Fruit fly (Drosophila melanogaster) whole organism, embryonic: ENCODE data around the gene CG43136.

Experiments
- Atf6 ChIP-seq: fragments of 200-800 bp; sonication (Bioruptor generic); IDR thresholded peaks from 2 replicates; pipeline ENCODE4 v1.3.6; 2022; ENCODE audit warnings: missing biosample characterization, missing genetic modification characterization
- Blimp-1 ChIP-seq: fragments of 200-800 bp; sonication (Bioruptor generic); optimal IDR thresholded peaks from 3 replicates; lab custom pipeline; 2018; ENCODE audit warnings: missing biosample characterization, missing genetic modification characterization, mild to moderate bottlenecking, moderate library complexity, missing genetic modification reagents
- CG11085 ChIP-seq: fragments of 200-800 bp; sonication (Bioruptor generic); IDR thresholded peaks from 2 replicates; pipeline ENCODE4 v1.3.6; 2022; ENCODE audit warnings: missing biosample characterization, missing genetic modification characterization
- CG1647 ChIP-seq: fragments of 200-800 bp; sonication (Bioruptor generic); optimal IDR thresholded peaks from 3 replicates; lab custom pipeline; 2016; ENCODE audit warnings: missing biosample characterization, missing genetic modification characterization
- CG16779 ChIP-seq: fragments of 200-800 bp; sonication (Bioruptor generic); IDR thresholded peaks from 2 replicates; pipeline ENCODE4 v1.3.6; 2022; ENCODE audit warnings: missing biosample characterization, missing genetic modification characterization
- CG17359 ChIP-seq: fragments of 200-800 bp; sonication (Bioruptor generic); optimal IDR thresholded peaks from 3 replicates; lab custom pipeline; 2018; ENCODE audit warnings: missing biosample characterization, mild to moderate bottlenecking, missing genetic modification characterization, moderate library complexity
- CG18619 ChIP-seq: fragments of 200-800 bp; sonication (Bioruptor generic); optimal IDR thresholded peaks from 3 replicates; lab custom pipeline; 2017; ENCODE audit warnings: missing biosample characterization, mild to moderate bottlenecking, missing genetic modification characterization
- CG2120 ChIP-seq: fragments of 200-800 bp; sonication (Bioruptor generic); optimal IDR thresholded peaks from 3 replicates; lab custom pipeline; 2016; ENCODE audit warnings: missing biosample characterization, missing genetic modification characterization
- CG3065 ChIP-seq: fragments of 200-800 bp; sonication (Bioruptor generic); optimal IDR thresholded peaks from 2 replicates; lab custom pipeline; 2016; ENCODE audit warnings: missing biosample characterization, missing genetic modification characterization
- CG31224 ChIP-seq: fragments of 200-800 bp; sonication (Bioruptor generic); IDR thresholded peaks from 2 replicates; pipeline ENCODE4 v1.3.6; 2022; ENCODE audit warnings: missing biosample characterization, missing genetic modification characterization
- CG3726 ChIP-seq: fragments of 200-800 bp; sonication (Bioruptor generic); IDR thresholded peaks from 3 replicates; pipeline ENCODE4, ENCODE4 v1.3.6; 2022; ENCODE audit warnings: missing biosample characterization, missing genetic modification characterization
- CG7556 ChIP-seq: fragments of 200-800 bp; sonication (Bioruptor generic); optimal IDR thresholded peaks from 2 replicates; lab custom pipeline; 2017; ENCODE audit warnings: missing biosample characterization, mild to moderate bottlenecking, missing genetic modification characterization
- CG7839 ChIP-seq: fragments of 200-800 bp; sonication (Bioruptor generic); optimal IDR thresholded peaks from 3 replicates; lab custom pipeline; 2018; ENCODE audit warnings: missing biosample characterization, mild to moderate bottlenecking, missing genetic modification characterization, moderate library complexity
- CG8944 ChIP-seq: fragments of 200-800 bp; sonication (Bioruptor generic); optimal IDR thresholded peaks from 3 replicates; lab custom pipeline; 2016; ENCODE audit warnings: missing biosample characterization, missing genetic modification characterization
- CG9727 ChIP-seq: fragments of 200-800 bp; sonication (Bioruptor generic); optimal IDR thresholded peaks from 3 replicates; lab custom pipeline; 2017; ENCODE audit warnings: missing biosample characterization, mild to moderate bottlenecking, missing genetic modification characterization
- CG9817 ChIP-seq: fragments of 200-800 bp; sonication (Bioruptor generic); optimal IDR thresholded peaks from 2 replicates; lab custom pipeline; 2018; ENCODE audit warnings: missing biosample characterization, mild to moderate bottlenecking, missing genetic modification characterization, moderate library complexity
- CHES-1-like ChIP-seq: fragments of 200-800 bp; sonication (Bioruptor generic); optimal IDR thresholded peaks from 2 replicates; lab custom pipeline; 2016; ENCODE audit warnings: missing biosample characterization, missing genetic modification characterization
- Dek ChIP-seq: fragments of 200-800 bp; sonication (Bioruptor generic); optimal IDR thresholded peaks from 3 replicates; lab custom pipeline; 2019; ENCODE audit warnings: missing biosample characterization, mild to moderate bottlenecking, missing genetic modification characterization, moderate library complexity
- Dip3 ChIP-seq: fragments of 200-800 bp; sonication (Bioruptor generic); optimal IDR thresholded peaks from 3 replicates; lab custom pipeline; 2016; ENCODE audit warnings: missing biosample characterization, missing genetic modification characterization
- Drgx ChIP-seq: fragments of 200-800 bp; sonication (Bioruptor generic); IDR thresholded peaks from 2 replicates; pipeline ENCODE4 v1.3.6; 2022; ENCODE audit warnings: missing biosample characterization, missing genetic modification characterization
- Hand ChIP-seq: fragments of 200-800 bp; sonication (Bioruptor generic); optimal IDR thresholded peaks from 2 replicates; lab custom pipeline; 2017; ENCODE audit warnings: mild to moderate bottlenecking, missing biosample characterization, missing genetic modification reagents, missing genetic modification characterization
- Mes4 ChIP-seq: fragments of 200-800 bp; sonication (Bioruptor generic); optimal IDR thresholded peaks from 2 replicates; lab custom pipeline; 2016; ENCODE audit warnings: missing biosample characterization, missing genetic modification characterization
- Nf-YC ChIP-seq: fragments of 200-800 bp; optimal IDR thresholded peaks from 3 replicates; lab custom pipeline; 2019; ENCODE audit warnings: missing biosample characterization, mild to moderate bottlenecking, missing genetic modification characterization, moderate library complexity
- Opbp ChIP-seq: fragments of 200-800 bp; sonication (Bioruptor generic); IDR thresholded peaks from 3 replicates; pipeline ENCODE4 v1.3.6; 2022; ENCODE audit warnings: missing biosample characterization, missing genetic modification characterization; ENCODE audit not compliant: partially characterized antibody
- Pdp1 ChIP-seq, 2 experiments: fragments of 200-800 bp; sonication (Bioruptor generic); optimal IDR thresholded peaks; 3 replicates each; lab custom pipeline; 2016; ENCODE audit warnings: missing biosample characterization in 2 of 2, missing genetic modification characterization in 2 of 2, mild to moderate bottlenecking in 1 of 2, moderate library complexity in 1 of 2
- Sry-β ChIP-seq: fragments of 200-800 bp; sonication (Bioruptor generic); optimal IDR thresholded peaks from 2 replicates; lab custom pipeline; 2018; ENCODE audit warnings: missing biosample characterization, mild to moderate bottlenecking, missing genetic modification characterization, moderate library complexity
- ase ChIP-seq: fragments of 200-800 bp; sonication (Bioruptor generic); IDR thresholded peaks from 3 replicates; pipeline ENCODE4 v1.3.6; 2022; ENCODE audit warnings: missing biosample characterization, missing genetic modification characterization
- bab2 ChIP-seq: fragments of 200-800 bp; sonication (Bioruptor generic); optimal IDR thresholded peaks from 2 replicates; lab custom pipeline; 2016; ENCODE audit warnings: missing biosample characterization, missing genetic modification characterization
- bcd ChIP-seq: fragments of 200-800 bp; sonication (Bioruptor generic); optimal IDR thresholded peaks from 2 replicates; lab custom pipeline; 2017; ENCODE audit warnings: missing biosample characterization, mild to moderate bottlenecking, missing genetic modification characterization
- chif ChIP-seq, 2 experiments: fragments of 200-800 bp; sonication (Bioruptor generic); optimal IDR thresholded peaks; 3 replicates each; lab custom pipeline; 2016; ENCODE audit warnings: missing biosample characterization in 2 of 2, missing genetic modification characterization in 2 of 2
- chn ChIP-seq: fragments of 200-800 bp; sonication (Bioruptor generic); optimal IDR thresholded peaks from 2 replicates; lab custom pipeline; 2016; ENCODE audit warnings: missing biosample characterization, missing genetic modification characterization
- crol ChIP-seq: fragments of 200-800 bp; sonication (Bioruptor generic); IDR thresholded peaks from 2 replicates; pipeline ENCODE4 v1.3.6; 2022; ENCODE audit warnings: missing biosample characterization, missing genetic modification characterization
- dysf ChIP-seq: fragments of 200-800 bp; sonication (Bioruptor generic); IDR thresholded peaks from 3 replicates; pipeline ENCODE4 v1.3.6; 2022; ENCODE audit warnings: missing biosample characterization, missing genetic modification characterization
- exex ChIP-seq: fragments of 200-800 bp; sonication (Bioruptor generic); optimal IDR thresholded peaks from 4 replicates; lab custom pipeline; 2018; ENCODE audit warnings: missing biosample characterization, mild to moderate bottlenecking, missing genetic modification characterization, moderate library complexity
- fd3F ChIP-seq: fragments of 200-800 bp; sonication (Bioruptor generic); optimal IDR thresholded peaks from 2 replicates; lab custom pipeline; 2018; ENCODE audit warnings: missing biosample characterization, mild to moderate bottlenecking, missing genetic modification characterization, moderate library complexity
- fd96Cb ChIP-seq: fragments of 200-800 bp; sonication (Bioruptor generic); optimal IDR thresholded peaks from 2 replicates; lab custom pipeline; 2018; ENCODE audit warnings: missing biosample characterization, mild to moderate bottlenecking, missing genetic modification characterization, moderate library complexity
- lilli ChIP-seq: fragments of 200-800 bp; sonication (Bioruptor generic); optimal IDR thresholded peaks from 3 replicates; lab custom pipeline; 2016; ENCODE audit warnings: missing biosample characterization, missing genetic modification characterization
- nau ChIP-seq: fragments of 200-800 bp; sonication (Bioruptor generic); optimal IDR thresholded peaks from 3 replicates; lab custom pipeline; 2017; ENCODE audit warnings: missing biosample characterization, mild to moderate bottlenecking, missing genetic modification characterization, missing genetic modification reagents
- org-1 ChIP-seq: fragments of 200-800 bp; sonication (Bioruptor generic); optimal IDR thresholded peaks from 2 replicates; lab custom pipeline; 2017; ENCODE audit warnings: missing biosample characterization, missing genetic modification characterization
- sens ChIP-seq: fragments of 200-800 bp; sonication (Bioruptor generic); peaks from one replicate; lab custom pipeline; 2016; ENCODE audit warnings: missing biosample characterization, missing genetic modification characterization
- seq ChIP-seq: fragments of 200-800 bp; sonication (Bioruptor generic); IDR thresholded peaks from 2 replicates; pipeline ENCODE4 v1.3.6; 2022; ENCODE audit warnings: missing biosample characterization, missing genetic modification characterization
- sisA ChIP-seq: fragments of 200-800 bp; sonication (Bioruptor generic); IDR thresholded peaks from 2 replicates; pipeline ENCODE4 v1.3.6; 2022; ENCODE audit warnings: missing biosample characterization, missing genetic modification characterization
- slbo ChIP-seq: fragments of 200-800 bp; sonication (Bioruptor generic); IDR thresholded peaks from 2 replicates; pipeline ENCODE4 v1.3.6; 2022; ENCODE audit warnings: missing biosample characterization, missing genetic modification characterization
- sob ChIP-seq: fragments of 200-800 bp; sonication (Bioruptor generic); IDR thresholded peaks from 2 replicates; pipeline ENCODE4 v1.3.6; 2022; ENCODE audit warnings: missing biosample characterization, missing genetic modification characterization
- unpg ChIP-seq: fragments of 200-800 bp; sonication (Bioruptor generic); optimal IDR thresholded peaks from 3 replicates; lab custom pipeline; 2018; ENCODE audit warnings: missing biosample characterization, mild to moderate bottlenecking, missing genetic modification characterization, moderate library complexity
- vnd ChIP-seq: fragments of 200-800 bp; sonication (Bioruptor generic); IDR thresholded peaks from 3 replicates; pipeline ENCODE4 v1.3.6; 2022; ENCODE audit warnings: missing biosample characterization, missing genetic modification characterization; ENCODE audit not compliant: partially characterized antibody
- wdn ChIP-seq: fragments of 200-800 bp; sonication (Bioruptor generic); IDR thresholded peaks from 2 replicates; pipeline ENCODE4 v1.3.6; 2022; ENCODE audit warnings: missing biosample characterization, missing genetic modification characterization
- zen ChIP-seq: fragments of 200-800 bp; sonication (Bioruptor generic); optimal IDR thresholded peaks from 3 replicates; lab custom pipeline; 2018; ENCODE audit warnings: missing biosample characterization, mild to moderate bottlenecking, missing genetic modification characterization, moderate library complexity
- zf30C ChIP-seq: fragments of 200-800 bp; sonication (Bioruptor generic); optimal IDR thresholded peaks from 3 replicates; lab custom pipeline; 2018; ENCODE audit warnings: missing biosample characterization, mild to moderate bottlenecking, missing genetic modification characterization

The CG43136 gene

DNA sequence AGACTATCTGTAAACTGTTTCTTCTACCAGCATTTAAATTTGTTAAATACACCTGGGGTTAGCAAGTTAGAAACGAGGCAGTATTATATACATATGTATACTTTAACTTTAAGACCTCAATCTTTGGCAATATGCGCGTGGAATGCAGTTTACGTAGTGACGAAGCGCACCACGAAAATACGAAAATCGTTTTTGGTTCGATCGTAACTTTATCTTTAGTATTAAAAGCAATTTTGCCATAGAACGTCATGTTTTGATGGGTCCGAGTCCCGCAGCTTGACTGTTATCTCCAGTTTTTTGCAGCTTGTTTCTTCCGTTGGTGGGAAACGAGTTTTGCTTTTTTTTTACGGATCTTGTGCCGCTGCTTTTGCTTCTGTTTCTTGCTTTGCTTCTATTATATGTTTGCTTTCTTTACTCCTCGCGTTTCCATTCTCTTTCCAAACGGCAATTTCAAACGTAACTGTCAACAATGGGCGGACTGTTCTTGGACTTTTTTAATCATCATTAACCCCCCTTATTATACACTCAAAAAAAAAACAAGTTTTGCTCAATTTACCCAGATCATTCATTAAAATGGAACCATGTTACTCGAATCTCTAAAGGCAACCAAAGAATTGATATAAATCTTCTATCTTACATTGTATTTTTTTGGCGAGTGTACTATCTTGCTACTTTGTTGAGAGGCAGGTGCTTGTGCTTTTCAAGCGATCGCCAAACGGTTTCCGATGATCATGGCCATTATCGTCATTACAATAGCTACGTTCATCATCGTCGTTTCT, 38.3 kb downstream of the CG43136 start (continued):
- TF ChIP-seq CG18619 (GFP tag; lab: Kevin White, UChicago) (peak; percentile 57), Pdp1 (GFP tag; optimal IDR thresholded peaks at IDR 0.05; lab: Kevin White, UChicago) (peak in 1 of 2 experiments; percentile 36), seq (GFP tag; lab: Robert Waterston, UW) (0 out of 2 replicates have a peak, but pooled peaks have one; percentile 19), CG31224 (GFP tag; lab: Robert Waterston, UW) (peak; percentile 43; the same call in 1 of the 2 replicates), Dip3 (GFP tag; lab: Kevin White, UChicago) (peak; percentile 75), CG2120 (GFP tag; lab: Kevin White, UChicago) (peak; percentile 87), sens (GFP tag; lab: Kevin White, UChicago) (peak; percentile 90), nau (GFP tag; lab: Kevin White, UChicago) (no peak), crol (GFP tag; lab: Robert Waterston, UW) (no peak), org-1 (GFP tag; lab: Kevin White, UChicago) (peak; percentile 11), CG7556 (GFP tag; lab: Kevin White, UChicago) (peak; percentile 44), dysf (peak; percentile 52; the same call in 2 of the 3 replicates), bab2 (GFP tag; lab: Kevin White, UChicago) (peak; percentile 10), Blimp-1 (GFP tag; lab: Kevin White, UChicago) (peak; percentile 45), CG9727 (GFP tag; lab: Kevin White, UChicago) (peak; percentile 53), Drgx (GFP tag; lab: Robert Waterston, UW) (peak; percentile 52), CG8944 (GFP tag; lab: Kevin White, UChicago) (peak; percentile 20), Mes4 (GFP tag; lab: Kevin White, UChicago) (no peak), chif (GFP tag; optimal IDR thresholded peaks at IDR 0.05; lab: Kevin White, UChicago) (peak; percentile 11 to 31), zen (tag; lab: Kevin White, UChicago) (no peak), CG3065 (GFP tag; lab: Kevin White, UChicago) (peak; percentile 5), Hand (GFP tag; lab: Kevin White, UChicago) (peak; percentile 51), exex (tag; lab: Kevin White, UChicago) (peak; percentile 10), slbo (peak; percentile 82), CG3726 (GFP tag; lab: Robert Waterston, UW) (no peak), fd3F (peak; percentile 8), CHES-1-like (GFP tag; lab: Kevin White, UChicago) (peak; percentile 31), CG16779 (GFP tag; lab: Robert Waterston, UW) (0 out of 2 replicates have a peak, but pooled peaks have one; percentile 12), CG17359 (tag; lab: Kevin White, UChicago) (peak; percentile 15), CG9817 (tag; lab: Kevin White, UChicago) (peak; percentile 3), sisA (peak; percentile 43), chn (GFP tag; lab: Kevin White, UChicago) (peak; percentile 21), fd96Cb (tag; lab: Kevin White, UChicago) (peak; percentile 11), lilli (GFP tag; lab: Kevin White, UChicago) (peak; percentile 66), Atf6 (GFP tag; lab: Robert Waterston, UW) (peak; percentile 66), bcd (peak; percentile 52), wdn (GFP tag; lab: Robert Waterston, UW) (peak; percentile 40; the same call in 1 of the 2 replicates), Sry-β (GFP tag; lab: Kevin White, UChicago) (no peak), CG1647 (GFP tag; lab: Kevin White, UChicago) (peak; percentile 5), unpg (GFP tag; lab: Kevin White, UChicago) (peak; percentile 54), Dek (tag; lab: Kevin White, UChicago) (peak; percentile 44), sob (peak; percentile 43), zf30C (GFP tag; lab: Kevin White, UChicago) (peak; percentile 16), vnd (no peak), Nf-YC (no peak), CG11085 (GFP tag; lab: Robert Waterston, UW) (peak; percentile 52; the same call in 1 of the 2 replicates), CG7839 (tag; lab: Kevin White, UChicago) (peak; percentile 46), ase (GFP tag; lab: Robert Waterston, UW) (no peak), Opbp (GFP tag; lab: Robert Waterston, UW) (no peak)
